Worm (Caenorhabditis elegans) whole organism, L4 larva: ENCODE results near the gene lido-4.
A peak's percentile ranks its signal among the peaks of the same experiment; 100 is the strongest.

Experiments used
- F49E8.2 ChIP-seq: sonication (generic microtip); optimal IDR thresholded peaks from 2 replicates; lab custom pipeline; 2016; ENCODE audit warnings: missing compliant biosample characterization, mild to moderate bottlenecking, missing genetic modification characterization, borderline replicate concordance
- Y5F2A.4 ChIP-seq: fragments of 200-800 bp; sonication (Bioruptor generic); optimal IDR thresholded peaks from 2 replicates; lab custom pipeline; 2018; ENCODE audit warnings: mild to moderate bottlenecking, missing genetic modification characterization, missing compliant biosample characterization
- Y75B8A.6 ChIP-seq: fragments of 200-800 bp; sonication (Bioruptor generic); IDR thresholded peaks from 2 replicates; pipeline ENCODE4 v1.3.6; 2022; ENCODE audit warnings: missing genetic modification reagents, missing genetic modification characterization, missing compliant biosample characterization
- ZK337.2 ChIP-seq: fragments of 200-800 bp; sonication (Bioruptor generic); IDR thresholded peaks from 2 replicates; pipeline ENCODE4 v1.3.6; 2022; ENCODE audit warnings: missing genetic modification reagents, missing genetic modification characterization, missing compliant biosample characterization
- ZK546.5 ChIP-seq, 2 experiments: sonication (generic microtip); optimal IDR thresholded peaks; 2 replicates each; lab custom pipeline; 2017; ENCODE audit warnings: missing biosample characterization in 2 of 2, missing genetic modification characterization in 2 of 2
- ceh-20 ChIP-seq: fragments of 200-800 bp; sonication (Bioruptor generic); IDR thresholded peaks from 2 replicates; pipeline ENCODE4 v1.3.6; 2022; ENCODE audit warnings: missing genetic modification reagents, missing genetic modification characterization, missing compliant biosample characterization
- ceh-62 ChIP-seq: sonication (generic microtip); optimal IDR thresholded peaks from 2 replicates; lab custom pipeline; 2017; ENCODE audit warnings: missing biosample characterization, missing genetic modification characterization
- ceh-82 ChIP-seq: sonication (generic microtip); optimal IDR thresholded peaks from 2 replicates; lab custom pipeline; 2017; ENCODE audit warnings: missing biosample characterization, missing genetic modification characterization
- ctbp-1 ChIP-seq: fragments of 200-800 bp; sonication (Bioruptor generic); IDR thresholded peaks from 2 replicates; pipeline ENCODE4 v1.3.6; 2022; ENCODE audit warnings: missing genetic modification reagents, missing genetic modification characterization, missing compliant biosample characterization
- daf-16 ChIP-seq, 3 experiments: sonication (generic microtip); optimal IDR thresholded peaks; 2 replicates each; lab custom pipeline; 2016 to 2017; ENCODE audit warnings: missing genetic modification characterization in 3 of 3, missing genetic modification reagents in 3 of 3, mild to moderate bottlenecking in 2 of 3, missing compliant biosample characterization in 2 of 3, missing biosample characterization in 1 of 3, moderate library complexity in 1 of 3
- dmd-6 ChIP-seq: fragments of 200-800 bp; sonication (Bioruptor generic); IDR thresholded peaks from 2 replicates; pipeline ENCODE4 v1.3.6; 2022; ENCODE audit warnings: missing genetic modification reagents, missing genetic modification characterization, missing compliant biosample characterization
- dmd-8 ChIP-seq: fragments of 200-800 bp; sonication (Bioruptor generic); IDR thresholded peaks from 2 replicates; pipeline ENCODE4 v1.3.6; 2022; ENCODE audit warnings: missing genetic modification characterization, missing compliant biosample characterization
- dpl-1 ChIP-seq: fragments of 150-350 bp; optimal IDR thresholded peaks from 2 replicates; lab custom pipeline; 2014; ENCODE audit warnings: missing biosample characterization, missing genetic modification reagents, missing genetic modification characterization
- duxl-1 ChIP-seq: sonication (generic microtip); optimal IDR thresholded peaks from 2 replicates; lab custom pipeline; 2016; ENCODE audit warnings: mild to moderate bottlenecking, missing genetic modification characterization, moderate library complexity, missing compliant biosample characterization; ENCODE audit not compliant: poor library complexity
- dve-1 ChIP-seq: sonication (generic microtip); optimal IDR thresholded peaks from 2 replicates; lab custom pipeline; 2017; ENCODE audit warnings: antibody characterized with exemption, mild to moderate bottlenecking, missing genetic modification characterization, missing compliant biosample characterization; ENCODE audit not compliant: insufficient read depth
- egl-43 ChIP-seq: fragments of 200-800 bp; sonication (Bioruptor generic); IDR thresholded peaks from 2 replicates; pipeline ENCODE4 v1.3.6; 2022; ENCODE audit warnings: missing genetic modification reagents, missing genetic modification characterization, missing compliant biosample characterization
- fos-1 ChIP-seq: fragments of 150-350 bp; optimal IDR thresholded peaks from 2 replicates; lab custom pipeline; 2014; ENCODE audit warnings: missing biosample characterization, missing genetic modification characterization
- gei-8 ChIP-seq: fragments of 200-800 bp; sonication (Bioruptor generic); optimal IDR thresholded peaks from 2 replicates; lab custom pipeline; 2018; ENCODE audit warnings: mild to moderate bottlenecking, missing genetic modification characterization, missing compliant biosample characterization
- hlh-11 ChIP-seq: fragments of 200-800 bp; sonication (Bioruptor generic); optimal IDR thresholded peaks from 2 replicates; lab custom pipeline; 2018; ENCODE audit warnings: mild to moderate bottlenecking, missing genetic modification characterization, missing compliant biosample characterization
- hlh-30 ChIP-seq: sonication (generic microtip); optimal IDR thresholded peaks from 2 replicates; lab custom pipeline; 2017; ENCODE audit warnings: antibody characterized with exemption, mild to moderate bottlenecking, missing genetic modification characterization, missing compliant biosample characterization; ENCODE audit not compliant: insufficient read depth
- jun-1 ChIP-seq: fragments of 150-350 bp; optimal IDR thresholded peaks from 2 replicates; lab custom pipeline; 2014; ENCODE audit warnings: missing biosample characterization, missing genetic modification reagents, missing genetic modification characterization
- lin-13 ChIP-seq: fragments of 150-350 bp; optimal IDR thresholded peaks from 2 replicates; lab custom pipeline; 2014; ENCODE audit warnings: missing biosample characterization, missing genetic modification reagents, missing genetic modification characterization
- lin-39 ChIP-seq: fragments of 150-350 bp; optimal IDR thresholded peaks from 2 replicates; lab custom pipeline; 2014; ENCODE audit warnings: missing biosample characterization, missing genetic modification reagents, missing genetic modification characterization
- lir-3 ChIP-seq: sonication (generic microtip); optimal IDR thresholded peaks from 2 replicates; lab custom pipeline; 2016; ENCODE audit warnings: mild to moderate bottlenecking, missing genetic modification characterization, missing compliant biosample characterization
- mdl-1 ChIP-seq, 2 experiments: fragments of 150-350 bp in 1 of 2; sonication (generic microtip) in 1 of 2; optimal IDR thresholded peaks; 2 replicates each; lab custom pipeline; 2014 to 2017; ENCODE audit warnings: missing biosample characterization in 2 of 2, missing genetic modification characterization in 2 of 2
- mdt-29 ChIP-seq: fragments of 200-800 bp; sonication (Bioruptor generic); IDR thresholded peaks from 2 replicates; pipeline ENCODE4 v1.3.6; 2022; ENCODE audit warnings: missing genetic modification reagents, missing genetic modification characterization, missing compliant biosample characterization
- mes-2 ChIP-seq: sonication (generic microtip); optimal IDR thresholded peaks from 2 replicates; lab custom pipeline; 2016; ENCODE audit warnings: missing genotype, mild to moderate bottlenecking, missing genetic modification characterization, missing compliant biosample characterization; ENCODE audit not compliant: poor library complexity, severe bottlenecking
- mxl-2 ChIP-seq: fragments of 200-800 bp; sonication (Bioruptor generic); conservative IDR thresholded peaks from 2 replicates; pipeline ENCODE4 v1.3.6; 2022; ENCODE audit warnings: missing genetic modification reagents, missing genetic modification characterization, missing compliant biosample characterization
- mxl-3 ChIP-seq: fragments of 200-800 bp; sonication (Bioruptor generic); optimal IDR thresholded peaks from 2 replicates; lab custom pipeline; 2018; ENCODE audit warnings: mild to moderate bottlenecking, missing genetic modification characterization, missing compliant biosample characterization
- nhr-102 ChIP-seq: sonication (generic microtip); optimal IDR thresholded peaks from 2 replicates; lab custom pipeline; 2016; ENCODE audit warnings: mild to moderate bottlenecking, missing genetic modification characterization, moderate library complexity, missing compliant biosample characterization
- nhr-111 ChIP-seq: fragments of 200-800 bp; sonication (Bioruptor generic); optimal IDR thresholded peaks from 2 replicates; lab custom pipeline; 2018; ENCODE audit warnings: mild to moderate bottlenecking, missing genetic modification characterization, missing compliant biosample characterization
- nhr-28 ChIP-seq: fragments of 150-350 bp; optimal IDR thresholded peaks from 2 replicates; lab custom pipeline; 2014; ENCODE audit warnings: missing biosample characterization, missing genetic modification characterization
- nhr-77 ChIP-seq: fragments of 150-350 bp; optimal IDR thresholded peaks from 2 replicates; lab custom pipeline; 2014; ENCODE audit warnings: missing biosample characterization, missing genetic modification characterization
- pha-4 ChIP-seq, 2 experiments: fragments of 150-350 bp in 1 of 2; fragments of 200-800 bp in 1 of 2; sonication (Bioruptor generic) in 1 of 2; IDR thresholded peaks in 1 of 2; optimal IDR thresholded peaks in 1 of 2; 2 replicates each; pipeline versions ENCODE4 v1.3.6 to Lab custom; 2014 to 2022; ENCODE audit warnings: missing genetic modification characterization in 2 of 2, missing genetic modification reagents in 2 of 2, missing biosample characterization in 1 of 2, missing compliant biosample characterization in 1 of 2
- set-16 ChIP-seq: fragments of 200-800 bp; sonication (Bioruptor generic); IDR thresholded peaks from 2 replicates; pipeline ENCODE4 v1.3.6; 2022; ENCODE audit warnings: missing genetic modification reagents, missing genetic modification characterization, missing compliant biosample characterization
- snpc-1.2 ChIP-seq: fragments of 200-800 bp; sonication (Bioruptor generic); IDR thresholded peaks from 2 replicates; pipeline ENCODE4 v1.3.6; 2022; ENCODE audit warnings: missing genetic modification reagents, missing genetic modification characterization, missing compliant biosample characterization
- snpc-4 ChIP-seq: fragments of 150-350 bp; optimal IDR thresholded peaks from 2 replicates; lab custom pipeline; 2014; ENCODE audit warnings: missing biosample characterization, missing genetic modification characterization
- unc-39 ChIP-seq: sonication (generic microtip); optimal IDR thresholded peaks from 2 replicates; lab custom pipeline; 2017; ENCODE audit warnings: missing biosample characterization, missing genetic modification characterization
- unc-62 ChIP-seq, 3 experiments: fragments of 150-350 bp in 1 of 3; sonication (generic microtip); optimal IDR thresholded peaks in 2 of 3; peaks in 1 of 3; 1 replicate in 1 of 3; 2 replicates in 2 of 3; lab custom pipeline; 2014 to 2017; ENCODE audit warnings: missing biosample characterization in 3 of 3, missing genetic modification characterization in 3 of 3, missing genetic modification reagents in 3 of 3, missing genotype in 1 of 3
- zfp-2 ChIP-seq: sonication (generic microtip); optimal IDR thresholded peaks from 2 replicates; lab custom pipeline; 2016; ENCODE audit warnings: mild to moderate bottlenecking, missing genetic modification characterization, missing compliant biosample characterization
- zfp-3 ChIP-seq: fragments of 200-800 bp; sonication (Bioruptor generic); conservative IDR thresholded peaks from 2 replicates; pipeline ENCODE4 v1.3.6; 2022; ENCODE audit warnings: missing genetic modification reagents, missing genetic modification characterization, missing compliant biosample characterization
- zip-11 ChIP-seq: fragments of 200-800 bp; sonication (Bioruptor generic); IDR thresholded peaks from 2 replicates; pipeline ENCODE4 v1.3.6; 2022; ENCODE audit warnings: missing genetic modification characterization, missing compliant biosample characterization

Gene lido-4

ce11 chrX:17063749-17064252 lies 43.8 kb downstream of the lido-4 start (continued):
- TF ChIP-seq daf-16 (GFP tag; optimal IDR thresholded peaks at IDR 0.05; lab: Kevin White, UChicago) (no peak), daf-16 (tag; optimal IDR thresholded peaks at IDR 0.05; lab: Kevin White, UChicago) (peak; percentile 94), gei-8 (GFP tag; lab: Kevin White, UChicago) (peak; percentile 70), ceh-20 (GFP tag; lab: Robert Waterston, UW) (peak; percentile 35; the same call in 1 of the 2 replicates), mdt-29 (GFP tag; lab: Robert Waterston, UW) (peak; percentile 75), mes-2 (tag; lab: Kevin White, UChicago) (no peak), mxl-2 (GFP tag; lab: Robert Waterston, UW) (peak; percentile 93), jun-1 (peak; percentile 16), nhr-102 (tag; lab: Kevin White, UChicago) (peak; percentile 42), egl-43 (GFP tag; lab: Robert Waterston, UW) (no peak), fos-1 (tag; lab: Kevin White, UChicago) (peak; percentile 2), zip-11 (GFP tag; lab: Robert Waterston, UW) (no peak)

- TF ChIP-seq mxl-3 (GFP tag; lab: Kevin White, UChicago) (peak; percentile 48), duxl-1 (tag; lab: Kevin White, UChicago) (no peak), mdl-1 (tag; optimal IDR thresholded peaks at IDR 0.05; lab: Kevin White, UChicago) (peak in 1 of 2 experiments; percentile 42), dve-1 (tag; lab: Kevin White, UChicago) (peak; percentile 0), hlh-30 (peak; percentile 84), unc-62 (GFP tag; optimal IDR thresholded peaks at IDR 0.05 in 1 of 2; lab: Kevin White, UChicago) (peak in 1 of 2 experiments; percentile 60), unc-62 (tag; optimal IDR thresholded peaks at IDR 0.05; lab: Kevin White, UChicago) (no peak), dmd-6 (peak; percentile 24; the same call in 1 of the 2 replicates), ZK546.5 (tag; optimal IDR thresholded peaks at IDR 0.05; lab: Kevin White, UChicago) (no peak), hlh-11 (tag; lab: Kevin White, UChicago) (peak; percentile 43), nhr-28 (peak; percentile 28)
Observed at ce11 chrX:17062165-17062564, 45.4 kb downstream of the lido-4 start.

ce11 chrX:17059760-17060159 lies 47.8 kb downstream of the lido-4 start:
- TF ChIP-seq unc-62 (GFP tag; optimal IDR thresholded peaks at IDR 0.05 in 1 of 2; lab: Kevin White, UChicago), result peak in 1 of 2 experiments; percentile 30
- TF ChIP-seq unc-62 (tag; optimal IDR thresholded peaks at IDR 0.05; lab: Kevin White, UChicago), result no peak
- no peak for TF ChIP-seq jun-1

- TF ChIP-seq Y75B8A.6 (GFP tag; lab: Robert Waterston, UW) (no peak), Y5F2A.4 (GFP tag; lab: Kevin White, UChicago) (no peak), nhr-111 (GFP tag; lab: Kevin White, UChicago) (no peak), F49E8.2 (tag; lab: Kevin White, UChicago) (no peak), dpl-1 (GFP tag; lab: Kevin White, UChicago) (no peak), ZK337.2 (GFP tag; lab: Robert Waterston, UW) (no peak), ceh-20 (GFP tag; lab: Robert Waterston, UW) (0 out of 2 replicates have a peak, but pooled peaks have one; percentile 11), mxl-2 (GFP tag; lab: Robert Waterston, UW) (no peak), snpc-1.2 (GFP tag; lab: Robert Waterston, UW) (no peak), zfp-2 (tag; lab: Kevin White, UChicago) (no peak), ctbp-1 (GFP tag; lab: Robert Waterston, UW) (no peak), snpc-4 (tag; lab: Kevin White, UChicago) (no peak), fos-1 (tag; lab: Kevin White, UChicago) (no peak), set-16 (GFP tag; lab: Robert Waterston, UW) (peak; percentile 65), nhr-102 (tag; lab: Kevin White, UChicago) (no peak), ceh-62 (no peak), dmd-8 (GFP tag; lab: Robert Waterston, UW) (no peak), nhr-77 (tag; lab: Kevin White, UChicago) (no peak), unc-39 (no peak), mxl-3 (GFP tag; lab: Kevin White, UChicago) (peak; percentile 28), ceh-82 (tag; lab: Kevin White, UChicago) (no peak), lin-13 (GFP tag; lab: Kevin White, UChicago) (no peak), zfp-3 (GFP tag; lab: Robert Waterston, UW) (no peak), lin-39 (tag; lab: Kevin White, UChicago) (no peak), ZK546.5 (tag; optimal IDR thresholded peaks at IDR 0.05; lab: Kevin White, UChicago) (no peak), lir-3 (tag; lab: Kevin White, UChicago) (no peak), pha-4 (GFP tag; IDR thresholded peaks at IDR 0.05; lab: Robert Waterston, UW) (no peak), pha-4 (tag; optimal IDR thresholded peaks at IDR 0.05; lab: Kevin White, UChicago) (no peak)
Observed at ce11 chrX:17058340-17058739, 49.2 kb downstream of the lido-4 start.
